Fruit fly (Drosophila melanogaster) whole organism, wandering third instar larva: ENCODE data around the gene CG1113.

Experiments
- Abd-B ChIP-seq: fragments of >200 bp; optimal IDR thresholded peaks from 2 replicates; lab custom pipeline; 2017; ENCODE audit warnings: missing biosample characterization, missing genetic modification characterization
- CG32264 ChIP-seq: fragments of 200-800 bp; sonication (Bioruptor generic); optimal IDR thresholded peaks from 2 replicates; lab custom pipeline; 2016; ENCODE audit warnings: missing biosample characterization, missing genetic modification characterization
- CG9705 ChIP-seq: fragments of 200-800 bp; sonication (Bioruptor generic); optimal IDR thresholded peaks from 2 replicates; lab custom pipeline; 2018; ENCODE audit warnings: missing biosample characterization, mild to moderate bottlenecking, missing genetic modification characterization
- CrebA ChIP-seq: fragments of 200-800 bp; sonication (Bioruptor generic); optimal IDR thresholded peaks from 2 replicates; lab custom pipeline; 2016; ENCODE audit warnings: missing biosample characterization, mild to moderate bottlenecking, missing genetic modification characterization, borderline replicate concordance
- Dfd ChIP-seq: fragments of >200 bp; optimal IDR thresholded peaks from 2 replicates; lab custom pipeline; 2017; ENCODE audit warnings: missing biosample characterization, missing genetic modification characterization
- Dif ChIP-seq: fragments of 200-275, 200-300 bp; sonication (Bioruptor generic); optimal IDR thresholded peaks from 2 replicates; lab custom pipeline; 2018; ENCODE audit warnings: missing biosample characterization, missing genetic modification characterization; ENCODE audit not compliant: partially characterized antibody
- GATAd ChIP-seq: sonication (Bioruptor generic); optimal IDR thresholded peaks from 2 replicates; lab custom pipeline; 2016; ENCODE audit warnings: missing biosample characterization, missing genetic modification characterization
- HLH106 ChIP-seq: fragments of 200-800 bp; optimal IDR thresholded peaks from 3 replicates; lab custom pipeline; 2019; ENCODE audit warnings: missing biosample characterization, mild to moderate bottlenecking, missing genetic modification characterization, moderate library complexity
- Hnf4 ChIP-seq: fragments of 200-800 bp; sonication (Bioruptor generic); optimal IDR thresholded peaks from 2 replicates; lab custom pipeline; 2016; ENCODE audit warnings: missing biosample characterization, mild to moderate bottlenecking, missing genetic modification characterization
- Hr78 ChIP-seq: fragments of >200 bp; optimal IDR thresholded peaks from 2 replicates; lab custom pipeline; 2017; ENCODE audit warnings: missing biosample characterization, missing genetic modification characterization
- Hr83 ChIP-seq: fragments of 200-300 bp; sonication (Bioruptor generic); optimal IDR thresholded peaks from 2 replicates; lab custom pipeline; 2016; ENCODE audit warnings: missing biosample characterization, mild to moderate bottlenecking, missing genetic modification characterization, moderate library complexity; ENCODE audit not compliant: poor library complexity, severe bottlenecking
- Jra ChIP-seq: sonication (Bioruptor generic); optimal IDR thresholded peaks from 2 replicates; lab custom pipeline; 2016; ENCODE audit warnings: missing biosample characterization, missing genetic modification characterization
- Mio ChIP-seq: sonication (Bioruptor generic); optimal IDR thresholded peaks from 2 replicates; lab custom pipeline; 2016; ENCODE audit warnings: missing biosample characterization, missing genetic modification characterization
- Myc ChIP-seq: fragments of >200 bp; optimal IDR thresholded peaks from 2 replicates; lab custom pipeline; 2017
- N ChIP-seq: fragments of >200 bp; optimal IDR thresholded peaks from 2 replicates; lab custom pipeline; 2018; ENCODE audit warnings: missing biosample characterization, missing external identifiers, missing genetic modification characterization
- OdsH ChIP-seq: fragments of 200-800 bp; sonication (Bioruptor generic); optimal IDR thresholded peaks from 2 replicates; lab custom pipeline; 2016; ENCODE audit warnings: missing biosample characterization, mild to moderate bottlenecking, missing genetic modification characterization
- Rel ChIP-seq, 2 experiments: fragments of 200-800 bp; sonication (Bioruptor generic) in 1 of 2; optimal IDR thresholded peaks; 2 replicates in 1 of 2; 3 replicates in 1 of 2; lab custom pipeline; 2016 to 2019; ENCODE audit warnings: mild to moderate bottlenecking in 2 of 2, missing biosample characterization in 2 of 2, missing genetic modification characterization in 2 of 2, moderate library complexity in 1 of 2
- Sp1 ChIP-seq: fragments of 200-800 bp; sonication (Bioruptor generic); optimal IDR thresholded peaks from 3 replicates; lab custom pipeline; 2019; ENCODE audit warnings: missing biosample characterization, mild to moderate bottlenecking, missing genetic modification characterization, moderate library complexity
- Vsx2 ChIP-seq: fragments of 200-300, 225-300 bp; sonication (Bioruptor generic); optimal IDR thresholded peaks from 2 replicates; lab custom pipeline; 2018; ENCODE audit warnings: missing biosample characterization, missing genetic modification characterization; ENCODE audit not compliant: partially characterized antibody
- br ChIP-seq: fragments of 200-800 bp; sonication (Bioruptor generic); optimal IDR thresholded peaks from 2 replicates; lab custom pipeline; 2016; ENCODE audit warnings: missing biosample characterization, missing genetic modification characterization
- brk ChIP-seq: fragments of 200-800 bp; sonication (Bioruptor generic); optimal IDR thresholded peaks from 2 replicates; lab custom pipeline; 2016; ENCODE audit warnings: missing biosample characterization, mild to moderate bottlenecking, missing genetic modification characterization
- dl ChIP-seq, 2 experiments: fragments of 175-275, 200-275 bp in 1 of 2; fragments of 200-275 bp in 1 of 2; sonication (Bioruptor generic); optimal IDR thresholded peaks; lab custom pipeline; 2018; ENCODE audit warnings: mild to moderate bottlenecking in 2 of 2, missing biosample characterization in 2 of 2, missing genetic modification characterization in 2 of 2, moderate library complexity in 2 of 2; ENCODE audit not compliant: partially characterized antibody in 2 of 2, insufficient read depth in 1 of 2
- dmrt93B ChIP-seq: fragments of 200-800 bp; sonication (Bioruptor generic); optimal IDR thresholded peaks from 2 replicates; lab custom pipeline; 2018; ENCODE audit warnings: missing biosample characterization, mild to moderate bottlenecking, missing genetic modification characterization
- dsf ChIP-seq: sonication (Bioruptor generic); optimal IDR thresholded peaks from 2 replicates; lab custom pipeline; 2016; ENCODE audit warnings: missing biosample characterization, missing genetic modification characterization, borderline replicate concordance
- ey ChIP-seq: fragments of 200-800 bp; sonication (Bioruptor generic); optimal IDR thresholded peaks from 2 replicates; lab custom pipeline; 2016; ENCODE audit warnings: missing biosample characterization, missing genetic modification characterization
- foxo ChIP-seq, 2 experiments: fragments of 200-800 bp; sonication (Bioruptor generic); optimal IDR thresholded peaks; 2 replicates in 1 of 2; 3 replicates in 1 of 2; lab custom pipeline; 2016 to 2017; ENCODE audit warnings: missing biosample characterization in 2 of 2, missing genetic modification characterization in 2 of 2
- fru ChIP-seq: fragments of 200-800 bp; sonication (Bioruptor generic); optimal IDR thresholded peaks from 3 replicates; lab custom pipeline; 2016; ENCODE audit warnings: missing biosample characterization, mild to moderate bottlenecking, missing genetic modification characterization
- h ChIP-seq: fragments of 200-800 bp; sonication (Bioruptor generic); optimal IDR thresholded peaks from 3 replicates; lab custom pipeline; 2016; ENCODE audit warnings: missing biosample characterization, mild to moderate bottlenecking, missing genetic modification characterization
- jim ChIP-seq: fragments of 175-275, 200-325 bp; sonication (Bioruptor generic); optimal IDR thresholded peaks from 2 replicates; lab custom pipeline; 2016; ENCODE audit warnings: missing biosample characterization, mild to moderate bottlenecking, missing genetic modification characterization
- lola ChIP-seq: fragments of >200 bp; optimal IDR thresholded peaks from 2 replicates; lab custom pipeline; 2017; ENCODE audit warnings: missing biosample characterization, missing genetic modification characterization
- pan ChIP-seq: fragments of >200 bp; optimal IDR thresholded peaks from 2 replicates; lab custom pipeline; 2017
- psq ChIP-seq: fragments of 200-800 bp; sonication (Bioruptor generic); optimal IDR thresholded peaks from 3 replicates; lab custom pipeline; 2017; ENCODE audit warnings: missing biosample characterization, mild to moderate bottlenecking, missing genetic modification characterization, moderate library complexity
- rgr ChIP-seq: fragments of 200-800 bp; sonication (Bioruptor generic); optimal IDR thresholded peaks from 3 replicates; lab custom pipeline; 2016; ENCODE audit warnings: missing biosample characterization, mild to moderate bottlenecking, missing genetic modification characterization
- sage ChIP-seq: fragments of 200-800 bp; sonication (Bioruptor generic); optimal IDR thresholded peaks from 2 replicates; lab custom pipeline; 2016; ENCODE audit warnings: missing biosample characterization, mild to moderate bottlenecking, missing genetic modification characterization
- sv ChIP-seq: fragments of 200-800 bp; sonication (Bioruptor generic); optimal IDR thresholded peaks from 3 replicates; lab custom pipeline; 2016; ENCODE audit warnings: missing biosample characterization, missing genetic modification characterization
- tai ChIP-seq: sonication (Bioruptor generic); optimal IDR thresholded peaks from 2 replicates; lab custom pipeline; 2016; ENCODE audit warnings: missing biosample characterization, missing genetic modification characterization
- usp ChIP-seq: fragments of >200 bp; optimal IDR thresholded peaks from 2 replicates; lab custom pipeline; 2017; ENCODE audit warnings: missing biosample characterization, missing genetic modification characterization
- woc ChIP-seq: sonication (Bioruptor generic); optimal IDR thresholded peaks from 2 replicates; lab custom pipeline; 2016; ENCODE audit warnings: missing biosample characterization, mild to moderate bottlenecking, missing genetic modification characterization

Gene CG1113

DNA sequence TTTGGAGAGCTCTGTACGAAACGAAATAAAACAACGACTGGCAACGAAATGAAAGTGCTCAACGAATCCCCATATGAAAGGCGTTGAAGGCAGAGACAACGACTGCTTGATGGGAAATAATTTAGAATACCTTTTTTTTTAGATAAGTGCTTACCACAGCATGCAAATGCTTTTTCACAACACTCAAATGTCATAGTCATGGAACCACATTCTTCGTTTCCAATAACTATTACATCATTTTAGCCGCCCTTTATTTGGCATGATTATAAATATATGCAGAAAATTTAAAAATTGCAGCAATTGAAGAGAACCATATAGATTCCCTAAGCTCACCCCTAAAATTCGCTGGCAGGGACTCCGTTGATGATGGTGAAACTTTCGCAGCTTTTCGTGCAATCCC lies 24.8 kb downstream of the CG1113 start, which contains the start of gene CG31538:
CG31538 (minus strand) TSS at position 101 of the 400 bp plus-strand sequence.
- TF ChIP-seq Hnf4 (GFP tag; lab: Kevin White, UChicago) (no peak), CG9705 (GFP tag; lab: Kevin White, UChicago) (no peak), tai (no peak), GATAd (no peak), dsf (GFP tag; lab: Kevin White, UChicago) (no peak), jim (no peak), CrebA (no peak), dl (GFP tag; optimal IDR thresholded peaks at IDR 0.05; lab: Kevin White, UChicago; ENCODE audit: insufficient read depth in 1 of 2, partially characterized antibody in 2 of 2) (no peak), Dfd (GFP tag; lab: Kevin White, UChicago) (no peak), Myc (no peak)

DNA sequence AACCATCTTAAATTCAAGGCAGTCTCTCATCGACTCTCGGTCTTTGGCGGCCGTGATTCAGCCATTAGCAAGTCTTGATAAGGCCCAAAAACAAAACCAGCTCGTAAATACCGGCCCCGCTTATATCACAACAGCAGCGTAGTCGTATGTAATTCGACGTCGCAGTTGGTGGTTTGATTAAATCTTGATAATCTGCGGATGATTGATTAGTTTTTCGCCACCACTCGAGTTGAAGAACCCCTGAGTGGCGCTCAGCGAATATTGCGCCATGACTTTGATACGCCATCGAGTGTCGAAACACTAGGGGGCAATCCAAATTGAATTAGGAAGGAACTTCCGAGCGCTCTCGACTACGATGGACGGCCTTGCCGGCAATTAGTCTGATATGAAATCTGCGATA lies 25.7 kb downstream of the CG1113 start:
- TF ChIP-seq dl (GFP tag; optimal IDR thresholded peaks at IDR 0.05; lab: Kevin White, UChicago; ENCODE audit: insufficient read depth in 1 of 2, partially characterized antibody in 2 of 2): no peak
- no peak for TF ChIP-seq sv (GFP tag; lab: Kevin White, UChicago)
- no peak for TF ChIP-seq Hr78
- no peak for TF ChIP-seq rgr
- TF ChIP-seq lola (GFP tag; lab: Kevin White, UChicago): no peak
- no peak for TF ChIP-seq Myc
- no peak for TF ChIP-seq N
- TF ChIP-seq woc (GFP tag; lab: Kevin White, UChicago): no peak
- no peak for TF ChIP-seq Mio (GFP tag; lab: Kevin White, UChicago)

DNA sequence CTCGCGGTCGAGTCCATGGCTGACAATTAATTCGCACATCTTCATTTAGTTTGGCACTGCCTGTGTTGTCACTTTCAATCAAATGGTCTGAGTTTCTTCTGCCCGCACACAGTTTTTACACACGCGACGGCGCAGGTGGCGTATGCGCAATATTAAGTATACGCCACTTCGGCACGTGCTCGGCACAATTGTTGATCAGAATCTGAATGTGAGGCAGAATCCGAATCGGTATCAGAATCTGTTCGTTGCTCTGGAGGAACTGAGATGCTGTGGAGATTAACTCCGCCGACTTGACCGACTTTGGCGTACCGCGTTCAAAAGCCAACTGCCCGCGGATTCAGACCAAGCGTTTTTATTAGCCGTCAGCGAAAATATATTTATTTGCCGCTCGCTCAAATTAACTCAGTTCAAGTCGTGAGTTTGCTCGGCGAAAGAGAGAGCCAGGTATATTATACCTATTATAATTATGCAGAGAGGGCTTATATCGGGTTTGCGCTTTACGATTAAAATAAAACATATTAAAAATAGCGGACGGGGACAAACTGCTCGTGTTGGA lies 26.7 kb downstream of the CG1113 start:
- peak; percentile 22 for TF ChIP-seq h
- no peak for TF ChIP-seq sage (GFP tag; lab: Kevin White, UChicago)

DNA sequence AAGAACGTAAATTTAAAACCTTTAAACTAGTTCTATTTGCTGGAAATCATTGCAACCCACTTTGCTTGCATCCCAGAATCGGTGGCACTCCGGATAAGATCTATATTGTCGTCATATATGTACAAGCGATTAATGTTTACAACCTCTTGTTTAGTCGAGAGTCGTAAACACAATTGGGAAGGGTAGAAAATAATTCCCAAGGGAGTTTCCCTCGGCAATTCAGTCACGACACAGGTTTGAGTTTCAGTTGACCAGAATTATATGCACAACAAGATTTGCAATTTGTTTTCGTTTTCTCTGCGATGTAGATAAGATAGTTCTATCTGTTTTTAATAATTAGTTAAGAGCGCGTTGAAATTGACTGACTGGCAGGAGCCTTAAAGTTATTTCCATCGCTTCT lies 27.4 kb downstream of the CG1113 start:
- TF ChIP-seq CG32264 (GFP tag; lab: Kevin White, UChicago) (no peak), N (no peak), psq (GFP tag; lab: Kevin White, UChicago) (no peak), Rel (GFP tag; optimal IDR thresholded peaks at IDR 0.05; lab: Kevin White, UChicago) (no peak), Rel (tag; optimal IDR thresholded peaks at IDR 0.05; lab: Kevin White, UChicago) (peak; percentile 66), GATAd (no peak)

DNA sequence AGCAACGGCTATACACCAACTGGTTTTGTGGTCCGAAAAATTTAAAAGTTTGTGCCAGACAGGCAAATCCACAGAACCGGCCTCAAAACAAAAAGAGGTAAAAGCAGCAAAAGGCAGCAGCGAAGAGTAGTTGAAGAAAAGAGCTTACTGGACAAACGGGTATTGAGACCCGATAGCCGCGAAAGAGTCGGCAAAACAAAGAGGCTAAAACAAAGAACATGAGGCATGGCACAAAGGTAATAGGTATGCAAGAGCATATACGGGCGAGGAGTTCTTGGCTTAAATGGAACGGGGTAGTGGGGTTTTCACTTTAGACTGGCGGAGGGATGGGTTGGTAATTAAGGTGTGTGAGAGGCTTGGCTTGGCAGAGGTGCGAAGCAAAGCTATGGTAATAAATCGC lies 28.1 kb downstream of the CG1113 start:
- TF ChIP-seq jim (no peak), rgr (peak; percentile 37), Jra (no peak), CG9705 (GFP tag; lab: Kevin White, UChicago) (no peak), dmrt93B (GFP tag; lab: Kevin White, UChicago) (no peak), Dif (GFP tag; lab: Kevin White, UChicago) (peak; percentile 80), sv (GFP tag; lab: Kevin White, UChicago) (no peak), Abd-B (GFP tag; lab: Kevin White, UChicago) (no peak), Hr78 (no peak), Vsx2 (peak; percentile 89), Myc (no peak), usp (no peak), HLH106 (tag; lab: Kevin White, UChicago) (peak; percentile 29), CrebA (peak; percentile 81), CG32264 (GFP tag; lab: Kevin White, UChicago) (no peak), fru (GFP tag; lab: Kevin White, UChicago) (peak; percentile 47), Mio (GFP tag; lab: Kevin White, UChicago) (peak; percentile 1), OdsH (GFP tag; lab: Kevin White, UChicago) (peak; percentile 29), ey (GFP tag; lab: Kevin White, UChicago) (peak; percentile 53), psq (GFP tag; lab: Kevin White, UChicago) (peak; percentile 98), foxo (GFP tag; optimal IDR thresholded peaks at IDR 0.05; lab: Kevin White, UChicago) (peak in 1 of 2 experiments; percentile 56), GATAd (no peak), Dfd (GFP tag; lab: Kevin White, UChicago) (no peak), Sp1 (GFP tag; lab: Kevin White, UChicago) (peak; percentile 38), N (no peak), Hr83 (peak; percentile 2), pan (lab: Kevin White, UChicago) (no peak), Rel (GFP tag; optimal IDR thresholded peaks at IDR 0.05; lab: Kevin White, UChicago) (no peak), Rel (tag; optimal IDR thresholded peaks at IDR 0.05; lab: Kevin White, UChicago) (peak; percentile 43), br (peak; percentile 12), woc (GFP tag; lab: Kevin White, UChicago) (peak; percentile 74), brk (GFP tag; lab: Kevin White, UChicago) (no peak), sage (GFP tag; lab: Kevin White, UChicago) (peak; percentile 53), dl (GFP tag; optimal IDR thresholded peaks at IDR 0.05; lab: Kevin White, UChicago; ENCODE audit: insufficient read depth in 1 of 2, partially characterized antibody in 2 of 2) (peak; percentile 55 to 64), dsf (GFP tag; lab: Kevin White, UChicago) (no peak), h (peak; percentile 56), tai (no peak), Hnf4 (GFP tag; lab: Kevin White, UChicago) (peak; percentile 57), lola (GFP tag; lab: Kevin White, UChicago) (no peak)
